Fruit fly (Drosophila melanogaster) whole organism, embryonic: ENCODE measurements around the gene Alg7.

Experiments
- Abd-B ChIP-seq: fragments of 200-800 bp; sonication (Bioruptor generic); optimal IDR thresholded peaks from 2 replicates; lab custom pipeline; 2018; ENCODE audit warnings: missing biosample characterization, mild to moderate bottlenecking, missing genetic modification characterization, moderate library complexity
- C15 ChIP-seq: fragments of 200-800 bp; sonication (Bioruptor generic); IDR thresholded peaks from 3 replicates; pipeline ENCODE4 v1.3.6; 2022; ENCODE audit warnings: missing biosample characterization, missing genetic modification characterization
- CG11085 ChIP-seq: fragments of 200-800 bp; sonication (Bioruptor generic); IDR thresholded peaks from 2 replicates; pipeline ENCODE4 v1.3.6; 2022; ENCODE audit warnings: missing biosample characterization, missing genetic modification characterization
- CG11504 ChIP-seq: fragments of 200-800 bp; sonication (Bioruptor generic); optimal IDR thresholded peaks from 3 replicates; lab custom pipeline; 2019; ENCODE audit warnings: missing biosample characterization, mild to moderate bottlenecking, missing genetic modification characterization, moderate library complexity
- CG11560 ChIP-seq: fragments of 200-800 bp; sonication (Bioruptor generic); IDR thresholded peaks from 3 replicates; pipeline ENCODE4 v1.3.6; 2022; ENCODE audit warnings: missing biosample characterization, missing genetic modification characterization
- CG12071 ChIP-seq: fragments of 200-800 bp; sonication (Bioruptor generic); optimal IDR thresholded peaks from 3 replicates; lab custom pipeline; 2018; ENCODE audit warnings: missing biosample characterization, mild to moderate bottlenecking, missing genetic modification characterization
- CG14014 ChIP-seq: fragments of 200-800 bp; sonication (Bioruptor generic); IDR thresholded peaks from 2 replicates; pipeline ENCODE4 v1.3.6; 2022; ENCODE audit warnings: missing biosample characterization, missing genetic modification characterization
- CG14050 ChIP-seq: fragments of 200-800 bp; sonication (Bioruptor generic); IDR thresholded peaks from 3 replicates; pipeline ENCODE4 v1.3.6; 2022; ENCODE audit warnings: missing biosample characterization, missing genetic modification characterization
- CG1602 ChIP-seq: fragments of 200-800 bp; sonication (Bioruptor generic); optimal IDR thresholded peaks from 3 replicates; lab custom pipeline; 2016; ENCODE audit warnings: missing biosample characterization, missing genetic modification characterization
- CG2120 ChIP-seq: fragments of 200-800 bp; sonication (Bioruptor generic); optimal IDR thresholded peaks from 3 replicates; lab custom pipeline; 2016; ENCODE audit warnings: missing biosample characterization, missing genetic modification characterization
- CG2202 ChIP-seq: fragments of 200-800 bp; sonication (Bioruptor generic); optimal IDR thresholded peaks from 2 replicates; lab custom pipeline; 2018; ENCODE audit warnings: missing biosample characterization, mild to moderate bottlenecking, missing genetic modification characterization
- CG3065 ChIP-seq: fragments of 200-800 bp; sonication (Bioruptor generic); optimal IDR thresholded peaks from 2 replicates; lab custom pipeline; 2016; ENCODE audit warnings: missing biosample characterization, missing genetic modification characterization
- CG7357 ChIP-seq: fragments of 200-800 bp; sonication (Bioruptor generic); IDR thresholded peaks from 3 replicates; pipeline ENCODE4 v1.3.6; 2022; ENCODE audit warnings: missing biosample characterization, missing genetic modification characterization
- CG7786 ChIP-seq: fragments of 200-800 bp; sonication (Bioruptor generic); optimal IDR thresholded peaks from 2 replicates; lab custom pipeline; 2016; ENCODE audit warnings: missing biosample characterization, missing genetic modification characterization
- CG9817 ChIP-seq: fragments of 200-800 bp; sonication (Bioruptor generic); optimal IDR thresholded peaks from 2 replicates; lab custom pipeline; 2018; ENCODE audit warnings: missing biosample characterization, mild to moderate bottlenecking, missing genetic modification characterization, moderate library complexity
- CTCF ChIP-seq: fragments of 200-800 bp; sonication (Bioruptor generic); optimal IDR thresholded peaks from 2 replicates; lab custom pipeline; 2017; ENCODE audit warnings: missing biosample characterization, mild to moderate bottlenecking, missing genetic modification characterization, moderate library complexity
- D19A ChIP-seq: fragments of 200-800 bp; optimal IDR thresholded peaks from 3 replicates; lab custom pipeline; 2019; ENCODE audit warnings: missing biosample characterization, mild to moderate bottlenecking, missing genetic modification characterization, moderate library complexity
- ERR ChIP-seq: fragments of 200-800 bp; sonication (Bioruptor generic); optimal IDR thresholded peaks from 2 replicates; lab custom pipeline; 2016; ENCODE audit warnings: missing biosample characterization, missing genetic modification characterization
- Hand ChIP-seq: fragments of 200-800 bp; sonication (Bioruptor generic); optimal IDR thresholded peaks from 2 replicates; lab custom pipeline; 2017; ENCODE audit warnings: mild to moderate bottlenecking, missing biosample characterization, missing genetic modification reagents, missing genetic modification characterization
- Lpt ChIP-seq: fragments of >200 bp; optimal IDR thresholded peaks from 2 replicates; lab custom pipeline; 2018; ENCODE audit warnings: missing biosample characterization, missing genetic modification characterization
- Optix ChIP-seq: fragments of 200-800 bp; sonication (Bioruptor generic); IDR thresholded peaks from 3 replicates; pipeline ENCODE4 v1.3.6; 2022; ENCODE audit warnings: missing biosample characterization, missing genetic modification characterization
- Rfx ChIP-seq: fragments of 200-800 bp; sonication (Bioruptor generic); IDR thresholded peaks from 2 replicates; pipeline ENCODE4 v1.3.6; 2022; ENCODE audit warnings: missing biosample characterization, missing genetic modification characterization
- Taf1 ChIP-seq: fragments of 200-800 bp; sonication (Bioruptor generic); IDR thresholded peaks from 2 replicates; pipeline ENCODE4 v1.3.6; 2022; ENCODE audit warnings: missing biosample characterization, missing genetic modification characterization
- Vsx1 ChIP-seq: fragments of 200-800 bp; sonication (Bioruptor generic); optimal IDR thresholded peaks from 2 replicates; lab custom pipeline; 2017; ENCODE audit warnings: missing biosample characterization, mild to moderate bottlenecking, missing genetic modification characterization, missing genetic modification reagents
- Xrp1 ChIP-seq: fragments of 200-800 bp; sonication (Bioruptor generic); IDR thresholded peaks from 2 replicates; pipeline ENCODE4 v1.3.6; 2022; ENCODE audit warnings: missing biosample characterization, missing genetic modification characterization
- ac ChIP-seq: fragments of 200-800 bp; sonication (Bioruptor generic); optimal IDR thresholded peaks from 3 replicates; lab custom pipeline; 2017; ENCODE audit warnings: missing biosample characterization, mild to moderate bottlenecking, missing genetic modification characterization
- bbx ChIP-seq: fragments of 200-800 bp; sonication (Bioruptor generic); IDR thresholded peaks from 2 replicates; pipeline ENCODE4 v1.3.6; 2022; ENCODE audit warnings: missing biosample characterization, missing genetic modification characterization; ENCODE audit not compliant: partially characterized antibody
- bowl ChIP-seq: fragments of 200-800 bp; sonication (Bioruptor generic); IDR thresholded peaks from 2 replicates; pipeline ENCODE4 v1.3.6; 2022; ENCODE audit warnings: missing biosample characterization, missing genetic modification characterization
- caup ChIP-seq: fragments of 200-800 bp; sonication (Bioruptor generic); optimal IDR thresholded peaks from 3 replicates; lab custom pipeline; 2017; ENCODE audit warnings: missing biosample characterization, mild to moderate bottlenecking, missing genetic modification characterization, moderate library complexity; ENCODE audit not compliant: severe bottlenecking
- chm ChIP-seq: fragments of 200-800 bp; sonication (Bioruptor generic); IDR thresholded peaks from 2 replicates; pipeline ENCODE4 v1.3.6; 2022; ENCODE audit warnings: missing biosample characterization, missing genetic modification characterization
- croc ChIP-seq: fragments of 200-800 bp; sonication (Bioruptor generic); conservative IDR thresholded peaks from 3 replicates; pipeline ENCODE4 v1.3.6; 2022; ENCODE audit warnings: missing biosample characterization, missing genetic modification characterization
- dmrt11E ChIP-seq: fragments of 200-800 bp; sonication (Bioruptor generic); optimal IDR thresholded peaks from 3 replicates; lab custom pipeline; 2018; ENCODE audit warnings: missing biosample characterization, mild to moderate bottlenecking, missing genetic modification characterization, moderate library complexity
- dysf ChIP-seq: fragments of 200-800 bp; sonication (Bioruptor generic); IDR thresholded peaks from 3 replicates; pipeline ENCODE4 v1.3.6; 2022; ENCODE audit warnings: missing biosample characterization, missing genetic modification characterization
- emc ChIP-seq: fragments of 200-800 bp; sonication (Bioruptor generic); optimal IDR thresholded peaks from 2 replicates; lab custom pipeline; 2016; ENCODE audit warnings: missing biosample characterization, missing genetic modification characterization
- ems ChIP-seq: fragments of 200-800 bp; sonication (Bioruptor generic); optimal IDR thresholded peaks from 3 replicates; lab custom pipeline; 2016; ENCODE audit warnings: missing biosample characterization, missing genetic modification characterization
- gcm2 ChIP-seq: fragments of 200-800 bp; sonication (Bioruptor generic); optimal IDR thresholded peaks from 2 replicates; lab custom pipeline; 2016; ENCODE audit warnings: missing biosample characterization, missing genetic modification characterization
- gsb ChIP-seq: fragments of 200-800 bp; sonication (Bioruptor generic); IDR thresholded peaks from 2 replicates; pipeline ENCODE4 v1.3.6; 2022; ENCODE audit warnings: missing biosample characterization, missing genetic modification characterization
- klu ChIP-seq: fragments of 200-800 bp; sonication (Bioruptor generic); IDR thresholded peaks from 2 replicates; pipeline ENCODE4 v1.3.6; 2022; ENCODE audit warnings: missing biosample characterization, missing genetic modification characterization
- maf-S ChIP-seq: fragments of 200-800 bp; sonication (Bioruptor generic); optimal IDR thresholded peaks from 2 replicates; lab custom pipeline; 2016; ENCODE audit warnings: missing biosample characterization, missing genetic modification characterization
- nerfin-1 ChIP-seq: fragments of 200-800 bp; sonication (Bioruptor generic); optimal IDR thresholded peaks from 3 replicates; lab custom pipeline; 2019; ENCODE audit warnings: missing biosample characterization, mild to moderate bottlenecking, missing genetic modification characterization, moderate library complexity
- nom ChIP-seq: fragments of 200-800 bp; sonication (Bioruptor generic); optimal IDR thresholded peaks from 2 replicates; lab custom pipeline; 2017; ENCODE audit warnings: missing biosample characterization, missing genetic modification characterization, mild to moderate bottlenecking, moderate library complexity, missing genetic modification reagents
- org-1 ChIP-seq: fragments of 200-800 bp; sonication (Bioruptor generic); optimal IDR thresholded peaks from 2 replicates; lab custom pipeline; 2017; ENCODE audit warnings: missing biosample characterization, missing genetic modification characterization
- phol ChIP-seq: fragments of 200-800 bp; sonication (Bioruptor generic); optimal IDR thresholded peaks from 3 replicates; lab custom pipeline; 2018; ENCODE audit warnings: missing biosample characterization, mild to moderate bottlenecking, missing genetic modification characterization, moderate library complexity
- prd ChIP-seq, 3 experiments: fragments of >200 bp in 2 of 3; fragments of 200-800 bp in 1 of 3; sonication (Bioruptor generic) in 1 of 3; optimal IDR thresholded peaks in 2 of 3; IDR thresholded peaks in 1 of 3; 2 replicates in 2 of 3; 3 replicates in 1 of 3; pipeline versions ENCODE4 v1.3.6 to Lab custom; 2017 to 2022; ENCODE audit warnings: missing biosample characterization in 1 of 3, missing genetic modification characterization in 1 of 3
- sisA ChIP-seq: fragments of 200-800 bp; sonication (Bioruptor generic); IDR thresholded peaks from 2 replicates; pipeline ENCODE4 v1.3.6; 2022; ENCODE audit warnings: missing biosample characterization, missing genetic modification characterization
- sna ChIP-seq: fragments of 200-800 bp; sonication (Bioruptor generic); IDR thresholded peaks from 2 replicates; pipeline ENCODE4 v1.3.6; 2022; ENCODE audit warnings: missing biosample characterization, missing genetic modification characterization; ENCODE audit not compliant: partially characterized antibody
- sr ChIP-seq: fragments of 200-800 bp; sonication (Bioruptor generic); IDR thresholded peaks from 3 replicates; pipeline ENCODE4 v1.3.6; 2022; ENCODE audit warnings: missing biosample characterization, missing genetic modification characterization
- stc ChIP-seq: fragments of 200-800 bp; sonication (Bioruptor generic); IDR thresholded peaks from 2 replicates; pipeline ENCODE4 v1.3.6; 2022; ENCODE audit warnings: missing biosample characterization, missing genetic modification characterization
- trem ChIP-seq: fragments of 200-800 bp; optimal IDR thresholded peaks from 3 replicates; lab custom pipeline; 2019; ENCODE audit warnings: missing biosample characterization, mild to moderate bottlenecking, missing genetic modification characterization, moderate library complexity
- tup ChIP-seq: fragments of 200-800 bp; sonication (Bioruptor generic); optimal IDR thresholded peaks from 2 replicates; lab custom pipeline; 2016; ENCODE audit warnings: missing biosample characterization, mild to moderate bottlenecking, missing genetic modification characterization, moderate library complexity
- wor ChIP-seq: fragments of 200-800 bp; sonication (Bioruptor generic); IDR thresholded peaks from 2 replicates; pipeline ENCODE4 v1.3.6; 2022; ENCODE audit warnings: missing biosample characterization, missing genetic modification characterization

The Alg7 gene

DNA sequence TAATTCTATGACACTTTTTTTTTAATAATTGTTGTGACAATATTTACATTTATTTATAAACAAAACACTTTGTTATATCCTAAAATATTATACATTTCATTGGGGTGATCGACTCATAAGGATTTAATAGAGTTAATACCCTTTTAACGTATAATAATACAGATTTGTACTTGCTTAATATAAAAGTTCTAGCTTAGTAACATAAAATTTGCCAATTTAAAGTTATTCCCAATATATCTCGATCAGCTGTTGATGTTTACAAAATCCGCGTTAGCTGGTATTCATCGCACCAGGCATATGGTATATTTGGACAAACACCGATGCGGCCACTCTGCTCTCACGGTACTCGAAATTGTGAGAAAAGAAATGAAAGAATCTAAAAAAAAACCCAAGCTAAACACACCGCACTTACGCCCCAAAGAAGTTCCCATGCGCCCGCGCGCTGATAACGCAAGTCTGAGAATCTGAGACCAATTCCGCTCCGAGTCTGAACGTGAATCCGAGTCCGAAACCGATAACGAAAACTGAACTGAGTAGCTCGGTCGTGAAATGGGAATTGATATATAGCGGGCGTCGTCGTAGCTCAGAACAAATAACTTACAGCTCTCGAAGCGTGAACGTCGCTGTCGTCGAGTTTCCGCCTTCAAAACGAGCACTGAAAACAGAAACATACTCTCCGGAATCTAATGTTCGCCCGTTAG lies 24.5 kb downstream of the Alg7 start, which contains the start of gene Pect (continued):
- no peak for TF ChIP-seq wor (GFP tag; lab: Robert Waterston, UW)
- TF ChIP-seq sisA = no peak
- peak; percentile 63 for TF ChIP-seq phol (tag; lab: Kevin White, UChicago)
- TF ChIP-seq CG14050 (GFP tag; lab: Robert Waterston, UW) = no peak
- peak; percentile 37 for TF ChIP-seq dmrt11E (tag; lab: Kevin White, UChicago)
- TF ChIP-seq Vsx1 = no peak
- TF ChIP-seq CG7786 (GFP tag; lab: Kevin White, UChicago) = no peak
- no peak for TF ChIP-seq tup (GFP tag; lab: Kevin White, UChicago)
- TF ChIP-seq gcm2 (GFP tag; lab: Kevin White, UChicago) = no peak
- peak; percentile 63; the same call in 1 of the 2 replicates for TF ChIP-seq chm (GFP tag; lab: Robert Waterston, UW)
- TF ChIP-seq CG12071 (GFP tag; lab: Kevin White, UChicago) = no peak
- no peak for TF ChIP-seq Hand (GFP tag; lab: Kevin White, UChicago)
- no peak for TF ChIP-seq CG11504 (tag; lab: Kevin White, UChicago)
- TF ChIP-seq D19A (tag; lab: Kevin White, UChicago) = no peak
- TF ChIP-seq emc (GFP tag; lab: Kevin White, UChicago) = no peak
- no peak for TF ChIP-seq Abd-B (GFP tag; lab: Kevin White, UChicago)
- no peak for TF ChIP-seq CG2202 (tag; lab: Kevin White, UChicago)
- TF ChIP-seq ERR (GFP tag; lab: Kevin White, UChicago) = peak; percentile 7
- TF ChIP-seq sr (GFP tag; lab: Robert Waterston, UW) = no peak
- TF ChIP-seq stc (GFP tag; lab: Robert Waterston, UW) = peak; percentile 19; the same call in 1 of the 2 replicates
- no peak for TF ChIP-seq ac (GFP tag; lab: Kevin White, UChicago)
- TF ChIP-seq sna (GFP tag; lab: Robert Waterston, UW) = 0 out of 2 replicates have a peak, but pooled peaks have one; percentile 35
- peak; percentile 19; the same call in 1 of the 2 replicates for TF ChIP-seq CG14014
- peak; percentile 27; the same call in 1 of the 2 replicates for TF ChIP-seq Rfx
- no peak for TF ChIP-seq prd (optimal IDR thresholded peaks at IDR 0.05; lab: Kevin White, UChicago)
- TF ChIP-seq prd (GFP tag; IDR thresholded peaks at IDR 0.05; lab: Robert Waterston, UW) = no peak
- no peak for TF ChIP-seq C15 (GFP tag; lab: Robert Waterston, UW)
- no peak for TF ChIP-seq CG3065 (GFP tag; lab: Kevin White, UChicago)
- TF ChIP-seq caup (GFP tag; lab: Kevin White, UChicago) = peak; percentile 30
- TF ChIP-seq CG9817 (tag; lab: Kevin White, UChicago) = peak; percentile 16
- no peak for TF ChIP-seq CG11085
- no peak for TF ChIP-seq ems
- TF ChIP-seq nerfin-1 (tag; lab: Kevin White, UChicago) = no peak
- peak; percentile 19; the same call in 1 of the 2 replicates for TF ChIP-seq Xrp1 (GFP tag; lab: Robert Waterston, UW)
- no peak for TF ChIP-seq CG7357 (GFP tag; lab: Robert Waterston, UW)
- no peak for TF ChIP-seq Lpt
- 0 out of 3 replicates have a peak, but pooled peaks have one; percentile 2 for TF ChIP-seq dysf (GFP tag; lab: Robert Waterston, UW)
- peak; percentile 49 for TF ChIP-seq bbx (GFP tag; lab: Robert Waterston, UW)
- TF ChIP-seq CG2120 = no peak
- TF ChIP-seq bowl (GFP tag; lab: Robert Waterston, UW) = no peak
- no peak for TF ChIP-seq CTCF (GFP tag; lab: Kevin White, UChicago)
- no peak for TF ChIP-seq nom
- TF ChIP-seq maf-S (GFP tag; lab: Kevin White, UChicago) = no peak
- TF ChIP-seq CG11560 (tag; lab: Robert Waterston, UW) = no peak
- no peak for TF ChIP-seq croc
- TF ChIP-seq Optix (GFP tag; lab: Robert Waterston, UW) = no peak
- peak; percentile 43 for TF ChIP-seq CG1602 (GFP tag; lab: Kevin White, UChicago)
- no peak for TF ChIP-seq klu (GFP tag; lab: Robert Waterston, UW)
- TF ChIP-seq org-1 = no peak
- TF ChIP-seq trem = peak; percentile 25
- no peak for TF ChIP-seq gsb (GFP tag; lab: Robert Waterston, UW)
- no peak for TF ChIP-seq Taf1 (GFP tag; lab: Robert Waterston, UW)
